Fruit fly (Drosophila melanogaster) S2 (cell line): Measurements from ENCODE around the gene CG6659.

Experiments used
- CG8478 ChIP-seq: fragments of >200 bp; optimal IDR thresholded peaks from 2 replicates; lab custom pipeline; 2018
- CTCF ChIP-seq, 2 experiments: fragments of >200 bp; optimal IDR thresholded peaks; 2 replicates each; lab custom pipeline; 2018

DNA sequence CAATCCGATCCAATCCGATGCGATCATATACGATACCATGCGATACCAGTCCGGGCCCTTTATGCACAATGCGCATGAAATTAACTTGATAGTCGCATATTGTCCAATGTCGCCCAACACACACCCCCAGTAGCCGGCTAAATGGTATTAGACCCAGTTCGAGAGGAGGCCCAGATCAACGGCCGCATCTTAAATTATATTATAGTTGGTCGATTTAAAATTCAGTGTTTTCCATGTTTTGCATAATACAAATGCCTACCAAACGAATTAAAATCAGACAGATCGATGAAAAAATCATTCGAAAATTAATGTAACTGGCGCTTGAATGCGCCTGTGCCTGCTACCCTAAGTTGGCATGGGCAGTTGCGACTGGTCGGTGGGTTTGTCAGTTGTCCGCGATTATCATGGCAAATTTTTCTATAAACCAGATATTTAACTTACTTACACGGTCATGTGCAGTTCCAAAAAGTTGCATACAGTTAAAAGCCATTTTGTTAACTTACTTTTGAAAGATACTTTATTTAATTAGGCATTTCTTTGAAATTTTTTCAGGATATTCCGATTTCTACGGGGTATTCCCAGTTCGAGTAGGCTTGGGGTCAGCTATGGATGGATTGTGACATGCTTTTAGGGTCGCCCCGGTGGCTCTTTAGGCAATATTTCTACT lies 12.9 kb upstream of the CG6659 start:
- TF ChIP-seq CTCF (optimal IDR thresholded peaks at IDR 0.05; lab: Kevin White, UChicago) (no peak), CG8478 (lab: Kevin White, UChicago) (no peak)
